Fruit fly (Drosophila melanogaster): ENCODE measurements around the gene CG45076.

Gene CG45076

dm6 chr3R:10751061-10751460 lies 26.1 kb downstream of the CG45076 start, which contains the start of gene TkR86C:
TkR86C (minus strand) TSS chr3R:10751228.
- TF ChIP-seq pdm3 (GFP tag; optimal IDR thresholded peaks at IDR 0.05) (no peak), cyc (GFP tag; optimal IDR thresholded peaks at IDR 0.05) (no peak), CG11294 (GFP tag; IDR thresholded peaks at IDR 0.05) (no peak), Ets96B (tag; optimal IDR thresholded peaks at IDR 0.05) (no peak), Blimp-1 (GFP tag; optimal IDR thresholded peaks at IDR 0.05) (no peak), CG8319 (GFP tag; optimal IDR thresholded peaks at IDR 0.05) (no peak), CG32006 (GFP tag; optimal IDR thresholded peaks at IDR 0.05) (no peak), CG1621 (tag; optimal IDR thresholded peaks at IDR 0.05) (no peak), CG6163 (GFP tag; IDR thresholded peaks at IDR 0.05) (no peak)

dm6 chr3R:10747650-10748049 lies 29.5 kb downstream of the CG45076 start:
- peak; percentile 9 for TF ChIP-seq CG32006 (GFP tag; optimal IDR thresholded peaks at IDR 0.05)
- peak; percentile 10 for TF ChIP-seq Hr39 (GFP tag; optimal IDR thresholded peaks at IDR 0.05)
- TF ChIP-seq CG4318 (GFP tag; optimal IDR thresholded peaks at IDR 0.05) = no peak
- peak; percentile 42 for TF ChIP-seq svp (GFP tag)

- TF ChIP-seq Hr4 (GFP tag; optimal IDR thresholded peaks at IDR 0.05) (no peak), net (GFP tag; optimal IDR thresholded peaks at IDR 0.05) (no peak), Blimp-1 (GFP tag; optimal IDR thresholded peaks at IDR 0.05) (no peak), acj6 (GFP tag; optimal IDR thresholded peaks at IDR 0.05) (no peak), achi (GFP tag; optimal IDR thresholded peaks at IDR 0.05) (no peak), CG6276 (GFP tag; optimal IDR thresholded peaks at IDR 0.05) (no peak), vri (GFP tag; optimal IDR thresholded peaks at IDR 0.05) (no peak), esn (GFP tag; optimal IDR thresholded peaks at IDR 0.05) (no peak), Ets21C (GFP tag; optimal IDR thresholded peaks at IDR 0.05) (no peak), Smox (GFP tag; optimal IDR thresholded peaks at IDR 0.05) (no peak), CG32006 (GFP tag; optimal IDR thresholded peaks at IDR 0.05) (no peak), CG8119 (GFP tag; IDR thresholded peaks at IDR 0.05) (no peak), CG31627 (GFP tag; optimal IDR thresholded peaks at IDR 0.05) (no peak), CG11762 (GFP tag; optimal IDR thresholded peaks at IDR 0.05; ENCODE audit: insufficient read depth) (no peak), CG11294 (GFP tag; IDR thresholded peaks at IDR 0.05) (no peak), Lpt (GFP tag; optimal IDR thresholded peaks at IDR 0.05) (no peak), CG8632 (GFP tag; optimal IDR thresholded peaks at IDR 0.05) (no peak), CG16779 (tag; optimal IDR thresholded peaks at IDR 0.05) (no peak)
Observed at dm6 chr3R:10735857-10736256, 41.3 kb downstream of the CG45076 start, which contains the start of gene tomboy20. tomboy20 (minus strand) TSS chr3R:10735957.

- TF ChIP-seq Eip93F (GFP tag; optimal IDR thresholded peaks at IDR 0.05) = no peak
- no peak for TF ChIP-seq CG1621 (tag; optimal IDR thresholded peaks at IDR 0.05)
- TF ChIP-seq Sox102F (GFP tag; optimal IDR thresholded peaks at IDR 0.05) = no peak
- no peak for TF ChIP-seq topi (GFP tag; optimal IDR thresholded peaks at IDR 0.05)
- no peak for TF ChIP-seq CG6854 (GFP tag; optimal IDR thresholded peaks at IDR 0.05)
- no peak for TF ChIP-seq Smox (GFP tag; optimal IDR thresholded peaks at IDR 0.05)
- no peak for TF ChIP-seq Met (GFP tag; optimal IDR thresholded peaks at IDR 0.05)
- no peak for TF ChIP-seq eg (GFP tag; IDR thresholded peaks at IDR 0.05)
- no peak for TF ChIP-seq CG3032 (tag; optimal IDR thresholded peaks at IDR 0.05)
- TF ChIP-seq acj6 (GFP tag; optimal IDR thresholded peaks at IDR 0.05) = no peak
- TF ChIP-seq CG11294 (GFP tag; IDR thresholded peaks at IDR 0.05) = no peak
- no peak for TF ChIP-seq lz (GFP tag; optimal IDR thresholded peaks at IDR 0.05)
- no peak for TF ChIP-seq CG11762 (GFP tag; optimal IDR thresholded peaks at IDR 0.05; ENCODE audit: insufficient read depth)
- TF ChIP-seq CG32006 (GFP tag; optimal IDR thresholded peaks at IDR 0.05) = no peak
- no peak for TF ChIP-seq salr (GFP tag; optimal IDR thresholded peaks at IDR 0.05)
- TF ChIP-seq Ets21C (GFP tag; optimal IDR thresholded peaks at IDR 0.05) = no peak
- TF ChIP-seq dsx (GFP tag; optimal IDR thresholded peaks at IDR 0.05; ENCODE audit: poor library complexity, severe bottlenecking) = no peak
- TF ChIP-seq CG6808 (GFP tag; optimal IDR thresholded peaks at IDR 0.05) = no peak
- TF ChIP-seq CG11902 (GFP tag; optimal IDR thresholded peaks at IDR 0.05) = no peak
Observed at dm6 chr3R:10726714-10727113, 50.5 kb downstream of the CG45076 start.
